Fruit fly (Drosophila melanogaster): ENCODE data around the gene CG32983.

dm6 chr2L:8879241-8879931, 13.7 kb downstream of the CG32983 start:
- no peak for TF ChIP-seq Pif1B (GFP tag; optimal IDR thresholded peaks at IDR 0.05)
- TF ChIP-seq fd96Ca (GFP tag; IDR thresholded peaks at IDR 0.05), result no peak
- no peak for TF ChIP-seq gl (tag; optimal IDR thresholded peaks at IDR 0.05)
- no peak for TF ChIP-seq CG14655 (GFP tag; optimal IDR thresholded peaks at IDR 0.05)

Data from whole organism, pupa.